Worm (Caenorhabditis elegans) whole organism, late embryonic: ENCODE measurements around the gene frpr-4.

Experiments
- ama-1 ChIP-seq: fragments of 150-350 bp; optimal IDR thresholded peaks from 2 replicates; lab custom pipeline; 2014
- dve-1 ChIP-seq: sonication (generic microtip); optimal IDR thresholded peaks from 2 replicates; lab custom pipeline; 2017; ENCODE audit warnings: antibody characterized with exemption, mild to moderate bottlenecking, missing genetic modification characterization, missing compliant biosample characterization
- elt-2 ChIP-seq: sonication (generic microtip); optimal IDR thresholded peaks from 2 replicates; lab custom pipeline; 2016; ENCODE audit warnings: missing genetic modification reagents, missing genetic modification characterization, missing compliant biosample characterization
- ets-4 ChIP-seq: sonication (generic microtip); optimal IDR thresholded peaks from 2 replicates; lab custom pipeline; 2016; ENCODE audit warnings: missing genetic modification characterization, missing compliant biosample characterization
- fkh-10 ChIP-seq: fragments of 150-350 bp; optimal IDR thresholded peaks from 2 replicates; lab custom pipeline; 2014; ENCODE audit warnings: missing biosample characterization, missing genetic modification reagents, missing genetic modification characterization
- hlh-13 ChIP-seq: fragments of 200-800 bp; sonication (Bioruptor generic); optimal IDR thresholded peaks from 2 replicates; lab custom pipeline; 2018; ENCODE audit warnings: mild to moderate bottlenecking, missing genetic modification characterization, missing compliant biosample characterization
- pat-9 ChIP-seq: fragments of 200-800 bp; sonication (Bioruptor generic); optimal IDR thresholded peaks from 2 replicates; lab custom pipeline; 2018; ENCODE audit warnings: mild to moderate bottlenecking, missing genetic modification characterization, moderate library complexity, missing compliant biosample characterization
- pha-4 ChIP-seq: fragments of 150-350 bp; optimal IDR thresholded peaks from 2 replicates; lab custom pipeline; 2018; ENCODE audit warnings: missing biosample characterization, missing genetic modification reagents, missing genetic modification characterization
- pros-1 ChIP-seq: fragments of 150-350 bp; optimal IDR thresholded peaks from 2 replicates; lab custom pipeline; 2014; ENCODE audit warnings: missing biosample characterization, missing genetic modification reagents, missing genetic modification characterization
- sox-2 ChIP-seq: fragments of 200-800 bp; sonication (Bioruptor generic); IDR thresholded peaks from 2 replicates; pipeline ENCODE4 v1.3.6; 2022; ENCODE audit warnings: missing genetic modification reagents, missing genetic modification characterization, missing compliant biosample characterization
- syd-9 ChIP-seq: sonication (generic microtip); optimal IDR thresholded peaks from 2 replicates; lab custom pipeline; 2016; ENCODE audit warnings: mild to moderate bottlenecking, missing genetic modification characterization, moderate library complexity, missing compliant biosample characterization
- tbx-2 ChIP-seq: sonication (generic microtip); optimal IDR thresholded peaks from 2 replicates; lab custom pipeline; 2016; ENCODE audit warnings: missing genetic modification characterization, missing compliant biosample characterization
- unc-42 ChIP-seq: sonication (generic microtip); optimal IDR thresholded peaks from 2 replicates; lab custom pipeline; 2016; ENCODE audit warnings: missing genotype, missing genetic modification characterization, missing compliant biosample characterization
- ztf-16 ChIP-seq: sonication (generic microtip); optimal IDR thresholded peaks from 2 replicates; lab custom pipeline; 2017; ENCODE audit warnings: missing genetic modification characterization, missing compliant biosample characterization

DNA sequence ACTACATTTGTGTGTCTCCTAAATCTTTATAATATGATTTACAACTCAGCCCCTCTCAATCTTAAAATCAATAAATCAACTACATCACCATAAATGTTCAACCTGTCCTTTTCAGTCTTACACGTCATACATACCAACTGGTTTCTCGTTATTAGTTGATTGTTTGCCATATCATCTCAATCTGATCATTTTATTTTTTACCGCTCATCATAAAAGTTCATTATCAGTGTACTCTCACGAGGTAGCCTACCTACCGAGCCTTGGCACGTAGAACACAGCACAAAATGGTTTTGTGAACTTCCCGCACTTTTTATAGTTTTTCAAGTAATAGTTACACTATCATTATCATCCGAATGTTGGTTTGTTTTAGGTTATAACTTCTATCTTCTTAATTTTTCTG, 25.8 kb upstream of the frpr-4 start:
- TF ChIP-seq pros-1 (tag; lab: Kevin White, UChicago) (no peak), syd-9 (no peak), ztf-16 (tag; lab: Kevin White, UChicago) (no peak), ama-1 (lab: Kevin White, UChicago) (no peak), pha-4 (tag; lab: Kevin White, UChicago) (no peak), unc-42 (no peak), ets-4 (tag; lab: Kevin White, UChicago) (no peak), sox-2 (GFP tag; lab: Robert Waterston, UW) (no peak), hlh-13 (GFP tag; lab: Kevin White, UChicago) (no peak), tbx-2 (tag; lab: Kevin White, UChicago) (no peak), fkh-10 (GFP tag; lab: Kevin White, UChicago) (no peak), dve-1 (no peak), pat-9 (tag; lab: Kevin White, UChicago) (no peak), elt-2 (tag; lab: Kevin White, UChicago) (no peak)
